Fruit fly (Drosophila melanogaster) Kc167 (cell line): Measurements from ENCODE around the gene mthl15.

Source experiments
- Myc ChIP-seq: fragments of >200 bp; optimal IDR thresholded peaks from 2 replicates; lab custom pipeline; 2017; ENCODE audit warnings: missing external identifiers
- Sin3A ChIP-seq: fragments of >200 bp; optimal IDR thresholded peaks from 2 replicates; lab custom pipeline; 2018; ENCODE audit warnings: missing external identifiers
- h ChIP-seq: fragments of >200 bp; optimal IDR thresholded peaks from 3 replicates; lab custom pipeline; 2018; ENCODE audit warnings: missing external identifiers
- psq ChIP-seq: fragments of >200 bp; optimal IDR thresholded peaks from 2 replicates; lab custom pipeline; 2017; ENCODE audit warnings: missing external identifiers
- ttk ChIP-seq: sonication (Bioruptor generic); optimal IDR thresholded peaks from 2 replicates; lab custom pipeline; 2017; ENCODE audit warnings: missing external identifiers

DNA sequence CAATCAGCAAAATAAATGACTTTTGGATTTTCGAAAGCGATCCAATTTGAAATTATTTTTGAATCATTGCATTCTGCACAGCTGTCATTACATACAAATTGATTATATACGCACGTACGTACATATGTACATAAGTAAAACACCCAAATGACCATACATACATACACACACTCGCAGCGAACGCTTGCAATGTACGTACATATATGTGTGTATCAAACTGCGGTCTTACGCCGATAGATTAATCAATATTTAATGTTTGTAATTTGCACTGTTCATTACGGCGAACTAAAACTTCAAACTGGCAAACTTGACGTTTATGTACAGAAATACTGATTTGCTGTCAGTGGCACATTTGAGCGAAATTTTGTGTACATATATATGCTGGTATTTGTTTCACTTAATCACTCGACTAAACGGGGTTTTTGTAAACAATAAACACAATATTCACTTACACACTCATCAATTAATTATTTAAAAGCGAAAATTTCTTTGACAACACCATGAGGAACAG is 11.8 kb downstream of the mthl15 start:
- TF ChIP-seq ttk (lab: Kevin White, UChicago) (no peak), Myc (lab: Kevin White, UChicago) (no peak), psq (lab: Kevin White, UChicago) (no peak), Sin3A (lab: Kevin White, UChicago) (no peak), h (lab: Kevin White, UChicago) (no peak)
